Fruit fly (Drosophila melanogaster) whole organism, prepupa: Measurements from ENCODE around the gene CG5897.

Experiments used
- Blimp-1 ChIP-seq: fragments of 200-800 bp; sonication (Bioruptor generic); optimal IDR thresholded peaks from 3 replicates; lab custom pipeline; 2017; ENCODE audit warnings: missing biosample characterization, missing genetic modification characterization, mild to moderate bottlenecking, moderate library complexity, missing genetic modification reagents
- CG10631 ChIP-seq: fragments of 200-800 bp; sonication (Bioruptor generic); optimal IDR thresholded peaks from 2 replicates; lab custom pipeline; 2016; ENCODE audit warnings: missing biosample characterization, missing genetic modification characterization
- CG10669 ChIP-seq: fragments of 200-800 bp; sonication (Bioruptor generic); optimal IDR thresholded peaks from 3 replicates; lab custom pipeline; 2018; ENCODE audit warnings: missing biosample characterization, mild to moderate bottlenecking, missing genetic modification characterization, moderate library complexity
- CG11294 ChIP-seq: fragments of 200-800 bp; sonication (Bioruptor generic); IDR thresholded peaks from 2 replicates; pipeline ENCODE4 v1.3.6; 2022; ENCODE audit warnings: missing biosample characterization, missing genetic modification characterization
- CG11902 ChIP-seq: fragments of 200-800 bp; sonication (Bioruptor generic); optimal IDR thresholded peaks from 3 replicates; lab custom pipeline; 2016; ENCODE audit warnings: missing biosample characterization, missing genetic modification characterization
- CG3032 ChIP-seq: fragments of 200-800 bp; optimal IDR thresholded peaks from 2 replicates; lab custom pipeline; 2019; ENCODE audit warnings: missing biosample characterization, mild to moderate bottlenecking, missing genetic modification characterization, moderate library complexity
- CG31627 ChIP-seq: fragments of 200-800 bp; sonication (Bioruptor generic); optimal IDR thresholded peaks from 3 replicates; lab custom pipeline; 2016; ENCODE audit warnings: missing biosample characterization, missing genetic modification characterization
- CG32006 ChIP-seq: fragments of 200-800 bp; sonication (Bioruptor generic); optimal IDR thresholded peaks from 3 replicates; lab custom pipeline; 2017; ENCODE audit warnings: missing biosample characterization, mild to moderate bottlenecking, missing genetic modification characterization
- CG34406 ChIP-seq: fragments of 200-800 bp; sonication (Bioruptor generic); optimal IDR thresholded peaks from 3 replicates; lab custom pipeline; 2016; ENCODE audit warnings: missing biosample characterization, missing genetic modification characterization
- CG3919 ChIP-seq: fragments of 200-800 bp; sonication (Bioruptor generic); optimal IDR thresholded peaks from 3 replicates; lab custom pipeline; 2016; ENCODE audit warnings: missing biosample characterization, missing genetic modification characterization
- CG4318 ChIP-seq: fragments of 200-800 bp; sonication (Bioruptor generic); optimal IDR thresholded peaks from 3 replicates; lab custom pipeline; 2017; ENCODE audit warnings: missing biosample characterization, mild to moderate bottlenecking, missing genetic modification characterization
- CG6163 ChIP-seq: fragments of 200-800 bp; sonication (Bioruptor generic); IDR thresholded peaks from 3 replicates; pipeline ENCODE4 v1.3.6; 2022; ENCODE audit warnings: missing biosample characterization, missing genetic modification characterization
- CG6276 ChIP-seq: fragments of 200-800 bp; sonication (Bioruptor generic); optimal IDR thresholded peaks from 2 replicates; lab custom pipeline; 2017; ENCODE audit warnings: missing biosample characterization, mild to moderate bottlenecking, missing genetic modification characterization
- CG6854 ChIP-seq: fragments of 200-800 bp; sonication (Bioruptor generic); optimal IDR thresholded peaks from 2 replicates; lab custom pipeline; 2017; ENCODE audit warnings: missing biosample characterization, mild to moderate bottlenecking, missing genetic modification characterization
- CG7368 ChIP-seq: fragments of 200-800 bp; sonication (Bioruptor generic); optimal IDR thresholded peaks from 3 replicates; lab custom pipeline; 2016; ENCODE audit warnings: missing biosample characterization, missing genetic modification characterization
- CG8119 ChIP-seq: fragments of 200-800 bp; sonication (Bioruptor generic); IDR thresholded peaks from 3 replicates; pipeline ENCODE4 v1.3.6; 2022; ENCODE audit warnings: missing biosample characterization, missing genetic modification characterization
- Eip75B ChIP-seq: fragments of 200-800 bp; sonication (Bioruptor generic); optimal IDR thresholded peaks from 3 replicates; lab custom pipeline; 2016; ENCODE audit warnings: missing biosample characterization, missing genetic modification characterization
- Eip78C ChIP-seq: fragments of 200-800 bp; sonication (Bioruptor generic); peaks from one replicate; lab custom pipeline; 2016; ENCODE audit warnings: missing biosample characterization, missing genetic modification characterization
- Ets96B ChIP-seq: fragments of 200-800 bp; optimal IDR thresholded peaks from 2 replicates; lab custom pipeline; 2019; ENCODE audit warnings: missing biosample characterization, mild to moderate bottlenecking, missing genetic modification characterization, moderate library complexity
- Gug ChIP-seq: fragments of 200-800 bp; sonication (Bioruptor generic); IDR thresholded peaks from 2 replicates; pipeline ENCODE4 v1.3.6; 2022; ENCODE audit warnings: missing biosample characterization, missing genetic modification characterization
- Hr38 ChIP-seq: sonication (Bioruptor generic); optimal IDR thresholded peaks from 2 replicates; lab custom pipeline; 2016; ENCODE audit warnings: missing biosample characterization, missing genetic modification characterization
- Hr39 ChIP-seq: fragments of 200-800 bp; sonication (Bioruptor generic); optimal IDR thresholded peaks from 2 replicates; lab custom pipeline; 2016; ENCODE audit warnings: missing biosample characterization, missing genetic modification characterization
- Hr4 ChIP-seq: fragments of 200-800 bp; sonication (Bioruptor generic); optimal IDR thresholded peaks from 3 replicates; lab custom pipeline; 2016; ENCODE audit warnings: missing biosample characterization, missing genetic modification characterization
- Lpt ChIP-seq: fragments of 200-800 bp; sonication (Bioruptor generic); optimal IDR thresholded peaks from 3 replicates; lab custom pipeline; 2016; ENCODE audit warnings: missing biosample characterization, missing genetic modification characterization
- Met ChIP-seq: fragments of 200-800 bp; sonication (Bioruptor generic); optimal IDR thresholded peaks from 3 replicates; lab custom pipeline; 2016; ENCODE audit warnings: missing biosample characterization, missing genetic modification characterization
- Sox102F ChIP-seq: fragments of 200-800 bp; sonication (Bioruptor generic); optimal IDR thresholded peaks from 2 replicates; lab custom pipeline; 2016; ENCODE audit warnings: missing biosample characterization, mild to moderate bottlenecking, missing genetic modification characterization
- Sox14 ChIP-seq: fragments of 200-800 bp; sonication (Bioruptor generic); optimal IDR thresholded peaks from 3 replicates; lab custom pipeline; 2016; ENCODE audit warnings: missing biosample characterization, missing genetic modification characterization
- Sox15 ChIP-seq: fragments of 200-800 bp; sonication (Bioruptor generic); optimal IDR thresholded peaks from 3 replicates; lab custom pipeline; 2016; ENCODE audit warnings: missing biosample characterization, missing genetic modification characterization
- achi ChIP-seq: fragments of 200-800 bp; sonication (Bioruptor generic); optimal IDR thresholded peaks from 3 replicates; lab custom pipeline; 2016; ENCODE audit warnings: missing biosample characterization, missing genetic modification characterization
- acj6 ChIP-seq: fragments of 200-800 bp; sonication (Bioruptor generic); optimal IDR thresholded peaks from 3 replicates; lab custom pipeline; 2016; ENCODE audit warnings: missing biosample characterization, missing genetic modification characterization
- cyc ChIP-seq: fragments of 200-800 bp; sonication (Bioruptor generic); optimal IDR thresholded peaks from 3 replicates; lab custom pipeline; 2016; ENCODE audit warnings: missing biosample characterization, missing genetic modification characterization
- dac ChIP-seq: fragments of 200-800 bp; sonication (Bioruptor generic); optimal IDR thresholded peaks from 2 replicates; lab custom pipeline; 2017; ENCODE audit warnings: missing biosample characterization, mild to moderate bottlenecking, missing genetic modification characterization
- esn ChIP-seq: fragments of 200-800 bp; sonication (Bioruptor generic); optimal IDR thresholded peaks from 2 replicates; lab custom pipeline; 2016; ENCODE audit warnings: missing biosample characterization, mild to moderate bottlenecking, missing genetic modification characterization, moderate library complexity
- fd59A ChIP-seq: fragments of 200-800 bp; sonication (Bioruptor generic); optimal IDR thresholded peaks from 2 replicates; lab custom pipeline; 2017; ENCODE audit warnings: missing biosample characterization, mild to moderate bottlenecking, missing genetic modification characterization, missing genetic modification reagents
- fd85E ChIP-seq: fragments of 200-800 bp; sonication (Bioruptor generic); optimal IDR thresholded peaks from 3 replicates; lab custom pipeline; 2016; ENCODE audit warnings: missing biosample characterization, missing genetic modification characterization
- fkh ChIP-seq: fragments of 200-800 bp; sonication (Bioruptor generic); optimal IDR thresholded peaks from 3 replicates; lab custom pipeline; 2017; ENCODE audit warnings: missing biosample characterization, mild to moderate bottlenecking, missing genetic modification characterization, moderate library complexity
- pdm3 ChIP-seq: fragments of 200-800 bp; sonication (Bioruptor generic); optimal IDR thresholded peaks from 3 replicates; lab custom pipeline; 2016; ENCODE audit warnings: missing biosample characterization, missing genetic modification characterization
- salr ChIP-seq, 2 experiments: fragments of 200-800 bp; sonication (Bioruptor generic); optimal IDR thresholded peaks; 3 replicates each; lab custom pipeline; 2016 to 2018; ENCODE audit warnings: missing biosample characterization in 2 of 2, missing genetic modification characterization in 2 of 2, mild to moderate bottlenecking in 1 of 2
- spab ChIP-seq: fragments of 200-800 bp; sonication (Bioruptor generic); optimal IDR thresholded peaks from 2 replicates; lab custom pipeline; 2017; ENCODE audit warnings: missing biosample characterization, mild to moderate bottlenecking, missing genetic modification characterization, missing genetic modification reagents
- ss ChIP-seq, 2 experiments: fragments of 200-800 bp; sonication (Bioruptor generic); optimal IDR thresholded peaks; 2 replicates in 1 of 2; 3 replicates in 1 of 2; lab custom pipeline; 2017 to 2018; ENCODE audit warnings: mild to moderate bottlenecking in 2 of 2, missing biosample characterization in 2 of 2, missing genetic modification characterization in 2 of 2, moderate library complexity in 1 of 2
- svp ChIP-seq: fragments of 200-800 bp; sonication (Bioruptor generic); peaks from one replicate; lab custom pipeline; 2016; ENCODE audit warnings: missing biosample characterization, missing genetic modification characterization
- topi ChIP-seq: fragments of 200-800 bp; sonication (Bioruptor generic); optimal IDR thresholded peaks from 3 replicates; lab custom pipeline; 2016; ENCODE audit warnings: missing biosample characterization, missing genetic modification characterization

Gene CG5897

dm6 chr3L:11924657-11925056 is 35.8 kb upstream of the CG5897 start, which contains the start of gene SdhAL:
TSS of gene SdhAL (minus strand) at chr3L:11924757.
- TF ChIP-seq salr (GFP tag; optimal IDR thresholded peaks at IDR 0.05; lab: Kevin White, UChicago) = no peak
- TF ChIP-seq acj6 (GFP tag; lab: Kevin White, UChicago) = no peak
- no peak for TF ChIP-seq CG4318 (GFP tag; lab: Kevin White, UChicago)
- no peak for TF ChIP-seq CG11902 (GFP tag; lab: Kevin White, UChicago)
- TF ChIP-seq pdm3 = no peak
- TF ChIP-seq Sox14 (GFP tag; lab: Kevin White, UChicago) = no peak
- TF ChIP-seq Hr38 (GFP tag; lab: Kevin White, UChicago) = no peak

- TF ChIP-seq Ets96B (tag; lab: Kevin White, UChicago) (no peak), CG11294 (GFP tag; lab: Robert Waterston, UW) (no peak), CG6163 (no peak), CG8119 (GFP tag; lab: Robert Waterston, UW) (no peak)
Observed at dm6 chr3L:11921213-11921612, 32.4 kb upstream of the CG5897 start, which contains the start of gene CG11588. TSS of gene CG11588 (plus strand) at chr3L:11921513.

- TF ChIP-seq CG3032 (no peak), Eip75B (GFP tag; lab: Kevin White, UChicago) (peak; percentile 77), fkh (GFP tag; lab: Kevin White, UChicago) (peak; percentile 10), svp (peak; percentile 42)
- TF ChIP-seq, all 60 proteins: peak for 3
Observed at dm6 chr3L:11918217-11918616, 29.4 kb upstream of the CG5897 start.

- TF ChIP-seq CG3919 (GFP tag; lab: Kevin White, UChicago) = peak; percentile 23
- TF ChIP-seq CG6276 = no peak
- peak; percentile 51 for TF ChIP-seq CG10669 (GFP tag; lab: Kevin White, UChicago)
- no peak for TF ChIP-seq Lpt (GFP tag; lab: Kevin White, UChicago)
- TF ChIP-seq Sox14 (GFP tag; lab: Kevin White, UChicago) = peak; percentile 4
- no peak for TF ChIP-seq CG11294 (GFP tag; lab: Robert Waterston, UW)
- no peak for TF ChIP-seq dac (GFP tag; lab: Kevin White, UChicago)
- TF ChIP-seq ss (GFP tag; optimal IDR thresholded peaks at IDR 0.05; lab: Kevin White, UChicago) = peak in 1 of 2 experiments; percentile 36
- TF ChIP-seq Hr39 (GFP tag; lab: Kevin White, UChicago) = peak; percentile 9
- peak; percentile 4 for TF ChIP-seq Met
- peak; percentile 39 for TF ChIP-seq Ets96B (tag; lab: Kevin White, UChicago)
- peak; percentile 13 for TF ChIP-seq fd59A (GFP tag; lab: Kevin White, UChicago)
- TF ChIP-seq svp = peak; percentile 58
- TF ChIP-seq cyc (GFP tag; lab: Kevin White, UChicago) = peak; percentile 6
- no peak for TF ChIP-seq Hr4 (GFP tag; lab: Kevin White, UChicago)
- peak; percentile 11 for TF ChIP-seq CG10631 (GFP tag; lab: Kevin White, UChicago)
- TF ChIP-seq CG7368 (GFP tag; lab: Kevin White, UChicago) = no peak
- TF ChIP-seq CG32006 (GFP tag; lab: Kevin White, UChicago) = peak; percentile 22
- TF ChIP-seq Eip75B (GFP tag; lab: Kevin White, UChicago) = peak; percentile 17
- peak; percentile 10 for TF ChIP-seq achi (GFP tag; lab: Kevin White, UChicago)
- TF ChIP-seq spab = peak; percentile 18
- TF ChIP-seq Eip78C (GFP tag; lab: Kevin White, UChicago) = peak; percentile 36
- TF ChIP-seq, all 60 proteins: peak for 16
Observed at dm6 chr3L:11896756-11897155, 7.9 kb upstream of the CG5897 start.

- TF ChIP-seq Met (no peak), ss (GFP tag; optimal IDR thresholded peaks at IDR 0.05; lab: Kevin White, UChicago) (no peak), CG7368 (GFP tag; lab: Kevin White, UChicago) (no peak), Hr4 (GFP tag; lab: Kevin White, UChicago) (no peak), CG4318 (GFP tag; lab: Kevin White, UChicago) (no peak), Hr38 (GFP tag; lab: Kevin White, UChicago) (no peak), esn (GFP tag; lab: Kevin White, UChicago) (no peak), Eip78C (GFP tag; lab: Kevin White, UChicago) (no peak), cyc (GFP tag; lab: Kevin White, UChicago) (no peak), Sox15 (GFP tag; lab: Kevin White, UChicago) (no peak), CG34406 (GFP tag; lab: Kevin White, UChicago) (no peak), achi (GFP tag; lab: Kevin White, UChicago) (no peak), Sox102F (GFP tag; lab: Kevin White, UChicago) (no peak), CG6854 (GFP tag; lab: Kevin White, UChicago) (no peak), Blimp-1 (GFP tag; lab: Kevin White, UChicago) (no peak), topi (GFP tag; lab: Kevin White, UChicago) (no peak), Gug (GFP tag; lab: Robert Waterston, UW) (no peak), CG31627 (GFP tag; lab: Kevin White, UChicago) (no peak), fd85E (GFP tag; lab: Kevin White, UChicago) (no peak), dac (GFP tag; lab: Kevin White, UChicago) (no peak)
Observed at dm6 chr3L:11892766-11893165, 4.0 kb upstream of the CG5897 start.
